3 fruit fly cellular contexts compared by ENCODE assay signal in the genomic region with DNA sequence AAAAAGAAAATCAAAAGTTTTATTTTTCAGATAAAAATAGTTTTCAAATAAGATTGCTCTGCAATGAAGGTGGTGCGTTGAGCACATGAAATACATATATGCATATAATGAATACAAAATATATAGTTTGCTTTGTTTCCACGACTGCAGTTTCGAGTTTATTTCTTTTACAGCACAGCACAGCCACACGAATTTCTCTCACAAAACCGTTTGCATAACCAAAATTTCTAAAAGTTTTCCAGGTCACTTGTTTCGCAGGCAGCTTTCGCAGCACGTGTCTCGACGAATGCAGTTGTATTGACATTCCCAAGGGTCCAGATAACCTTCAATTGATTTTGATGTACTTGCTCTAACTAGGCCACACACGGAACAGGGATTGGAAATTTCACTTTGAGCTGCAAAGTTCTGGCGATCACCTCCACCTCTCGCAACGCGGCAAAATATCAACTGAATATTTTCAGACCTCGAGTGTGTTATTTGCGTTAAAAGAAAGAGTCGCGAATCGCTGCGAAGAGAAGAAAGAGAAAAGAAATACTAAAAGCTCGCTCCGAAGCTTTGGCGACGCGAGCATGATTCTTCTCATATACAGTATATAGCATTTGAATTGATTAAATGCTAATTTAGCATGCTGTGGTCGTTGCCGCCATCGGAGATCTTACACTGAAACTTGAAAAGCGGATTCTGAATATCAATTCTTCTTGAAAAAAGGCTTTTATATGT.
A peak's percentile ranks its signal among the peaks of the same experiment; 100 is the strongest.
TF ChIP-seq lines count a peak whose summit lies in the region.

A gene (minus strand): TSS at position 449 of the 720 bp plus-strand sequence.

TF ChIP-seq in whole organism, adult, 20 proteins besides CTCF, POLR2A, EP300 and RAD21 (continued from another document):
- no peak for TF ChIP-seq CG1620 (GFP tag; optimal IDR thresholded peaks at IDR 0.05; lab: Kevin White, UChicago)
- peak; percentile 13 for TF ChIP-seq CG7045 (GFP tag; optimal IDR thresholded peaks at IDR 0.05; lab: Kevin White, UChicago)
- TF ChIP-seq toe (GFP tag; optimal IDR thresholded peaks at IDR 0.05; lab: Kevin White, UChicago) = peak; percentile 1
TF ChIP-seq in whole organism, adult: peak in this region for 10.

TF ChIP-seq in whole organism, embryonic, 481 proteins besides CTCF, POLR2A, EP300 and RAD21 (continued from another document and continues in another):
- TF ChIP-seq sens (GFP tag; lab: Kevin White, UChicago) = peak; percentile 57
- no peak for TF ChIP-seq D19A (tag; optimal IDR thresholded peaks at IDR 0.05; lab: Kevin White, UChicago)
- no peak for TF ChIP-seq sug (tag; optimal IDR thresholded peaks at IDR 0.05; lab: Kevin White, UChicago)
- TF ChIP-seq Meics (GFP tag; optimal IDR thresholded peaks at IDR 0.05; lab: Kevin White, UChicago) = peak; percentile 47
- no peak for TF ChIP-seq tio (GFP tag; optimal IDR thresholded peaks at IDR 0.05; lab: Kevin White, UChicago)
- no peak for TF ChIP-seq bbx (GFP tag; IDR thresholded peaks at IDR 0.05; lab: Robert Waterston, UW; ENCODE audit: partially characterized antibody)
- no peak for TF ChIP-seq jing (GFP tag; optimal IDR thresholded peaks at IDR 0.05; lab: Kevin White, UChicago)
- TF ChIP-seq peb (GFP tag; IDR thresholded peaks at IDR 0.05; lab: Robert Waterston, UW) = no peak
- TF ChIP-seq CG13287 (GFP tag; IDR thresholded peaks at IDR 0.05; lab: Robert Waterston, UW; ENCODE audit: partially characterized antibody) = peak; percentile 20; the same call in 1 of the 2 replicates
- TF ChIP-seq CG4282 (GFP tag; optimal IDR thresholded peaks at IDR 0.05; lab: Kevin White, UChicago) = no peak
- no peak for TF ChIP-seq Side (GFP tag; optimal IDR thresholded peaks at IDR 0.05; lab: Kevin White, UChicago)
- TF ChIP-seq CG8478 (optimal IDR thresholded peaks at IDR 0.05; lab: Kevin White, UChicago) = no peak
- TF ChIP-seq CG8944 (GFP tag; optimal IDR thresholded peaks at IDR 0.05; lab: Kevin White, UChicago) = no peak
- peak; percentile 65 for TF ChIP-seq lbe (GFP tag; optimal IDR thresholded peaks at IDR 0.05; lab: Kevin White, UChicago)
- TF ChIP-seq luna (GFP tag; optimal IDR thresholded peaks at IDR 0.05; lab: Kevin White, UChicago) = no peak
- TF ChIP-seq unpg (GFP tag; optimal IDR thresholded peaks at IDR 0.05; lab: Kevin White, UChicago) = peak; percentile 29
- TF ChIP-seq mam (GFP tag; optimal IDR thresholded peaks at IDR 0.05; lab: Kevin White, UChicago) = no peak
- no peak for TF ChIP-seq BtbVII (GFP tag; optimal IDR thresholded peaks at IDR 0.05; lab: Kevin White, UChicago)
- TF ChIP-seq az2 (GFP tag; optimal IDR thresholded peaks at IDR 0.05; lab: Kevin White, UChicago) = no peak
- no peak for TF ChIP-seq tna (GFP tag; IDR thresholded peaks at IDR 0.05; lab: Robert Waterston, UW; ENCODE audit: partially characterized antibody)
- no peak for TF ChIP-seq CG11723 (GFP tag; optimal IDR thresholded peaks at IDR 0.05; lab: Kevin White, UChicago)
- TF ChIP-seq hkb (optimal IDR thresholded peaks at IDR 0.05; lab: Kevin White, UChicago) = no peak
- peak; percentile 59; the same call in 1 of the 2 replicates for TF ChIP-seq hkb (GFP tag; IDR thresholded peaks at IDR 0.05; lab: Robert Waterston, UW)
- TF ChIP-seq PHDP (tag; optimal IDR thresholded peaks at IDR 0.05; lab: Kevin White, UChicago) = no peak
- no peak for TF ChIP-seq ssp (GFP tag; IDR thresholded peaks at IDR 0.05; lab: Robert Waterston, UW)
- TF ChIP-seq bigmax (GFP tag; optimal IDR thresholded peaks at IDR 0.05; lab: Kevin White, UChicago) = no peak
- TF ChIP-seq B-H1 (GFP tag; IDR thresholded peaks at IDR 0.05; lab: Robert Waterston, UW) = no peak; the same call in 2 of the 3 replicates
- no peak for TF ChIP-seq Poxn (GFP tag; IDR thresholded peaks at IDR 0.05; lab: Robert Waterston, UW)
- TF ChIP-seq CG1603 (tag; optimal IDR thresholded peaks at IDR 0.05; lab: Kevin White, UChicago) = no peak
- peak; percentile 81 for TF ChIP-seq Med (GFP tag; lab: Kevin White, UChicago)
- peak; percentile 36 for TF ChIP-seq CG13296 (GFP tag; optimal IDR thresholded peaks at IDR 0.05; lab: Kevin White, UChicago)
- 0 out of 2 replicates have a peak, but pooled peaks have one; percentile 39 for TF ChIP-seq CG14441 (GFP tag; IDR thresholded peaks at IDR 0.05; lab: Robert Waterston, UW)
- peak; percentile 12 for TF ChIP-seq CG17829 (tag; optimal IDR thresholded peaks at IDR 0.05; lab: Kevin White, UChicago)
- peak; percentile 59 for TF ChIP-seq cwo (GFP tag; optimal IDR thresholded peaks at IDR 0.05; lab: Kevin White, UChicago)
- peak; percentile 1 for TF ChIP-seq CG6765 (GFP tag; optimal IDR thresholded peaks at IDR 0.05; lab: Kevin White, UChicago)
- TF ChIP-seq Dll (GFP tag; IDR thresholded peaks at IDR 0.05; lab: Robert Waterston, UW; ENCODE audit: partially characterized antibody) = peak; percentile 21; the same call in 1 of the 4 replicates
- peak; percentile 16 for TF ChIP-seq CG12391 (tag; optimal IDR thresholded peaks at IDR 0.05; lab: Kevin White, UChicago)
- no peak for TF ChIP-seq sob (GFP tag; IDR thresholded peaks at IDR 0.05; lab: Robert Waterston, UW)
- peak; percentile 29 for TF ChIP-seq exex (tag; optimal IDR thresholded peaks at IDR 0.05; lab: Kevin White, UChicago)
- peak; percentile 15 for TF ChIP-seq dmrt99B (tag; optimal IDR thresholded peaks at IDR 0.05; lab: Kevin White, UChicago)
- no peak for TF ChIP-seq Sox102F (GFP tag; optimal IDR thresholded peaks at IDR 0.05; lab: Kevin White, UChicago)
- TF ChIP-seq lov (optimal IDR thresholded peaks at IDR 0.05; lab: Kevin White, UChicago) = no peak
- TF ChIP-seq lov (GFP tag; IDR thresholded peaks at IDR 0.05; lab: Robert Waterston, UW) = no peak
- no peak for TF ChIP-seq CG10565 (GFP tag; optimal IDR thresholded peaks at IDR 0.05; lab: Kevin White, UChicago)
- TF ChIP-seq CG30403 (GFP tag; optimal IDR thresholded peaks at IDR 0.05; lab: Kevin White, UChicago) = no peak
- TF ChIP-seq slbo (GFP tag; IDR thresholded peaks at IDR 0.05; lab: Robert Waterston, UW) = 0 out of 2 replicates have a peak, but pooled peaks have one; percentile 18
- TF ChIP-seq aop (GFP tag; IDR thresholded peaks at IDR 0.05; lab: Robert Waterston, UW) = no peak
- no peak for TF ChIP-seq MTF-1 (GFP tag; optimal IDR thresholded peaks at IDR 0.05; lab: Kevin White, UChicago; ENCODE audit: borderline replicate concordance)
- TF ChIP-seq CG17802 (tag; optimal IDR thresholded peaks at IDR 0.05; lab: Kevin White, UChicago) = no peak
- TF ChIP-seq gsb (GFP tag; IDR thresholded peaks at IDR 0.05; lab: Robert Waterston, UW) = no peak
- TF ChIP-seq fd102C (GFP tag; optimal IDR thresholded peaks at IDR 0.05; lab: Kevin White, UChicago) = no peak
- no peak for TF ChIP-seq zf30C (GFP tag; optimal IDR thresholded peaks at IDR 0.05; lab: Kevin White, UChicago)
- TF ChIP-seq ranshi (GFP tag; IDR thresholded peaks at IDR 0.05; lab: Robert Waterston, UW) = 0 out of 2 replicates have a peak, but pooled peaks have one; percentile 13
- TF ChIP-seq NK7.1 (GFP tag; optimal IDR thresholded peaks at IDR 0.05; lab: Kevin White, UChicago) = no peak
- 0 out of 3 replicates have a peak, but pooled peaks have one; percentile 23 for TF ChIP-seq ci (GFP tag; IDR thresholded peaks at IDR 0.05; lab: Robert Waterston, UW)
- peak; percentile 49 for TF ChIP-seq Hmr (GFP tag; optimal IDR thresholded peaks at IDR 0.05; lab: Kevin White, UChicago)
- no peak for TF ChIP-seq CG10366 (GFP tag; IDR thresholded peaks at IDR 0.05; lab: Robert Waterston, UW)
- no peak for TF ChIP-seq btn (GFP tag; optimal IDR thresholded peaks at IDR 0.05; lab: Kevin White, UChicago)
- no peak for TF ChIP-seq ato (GFP tag; IDR thresholded peaks at IDR 0.05; lab: Robert Waterston, UW; ENCODE audit: partially characterized antibody)

TF ChIP-seq in whole organism, prepupa, 60 proteins besides CTCF, POLR2A, EP300 and RAD21 (continued from another document):
- TF ChIP-seq CG3032 (tag; optimal IDR thresholded peaks at IDR 0.05; lab: Kevin White, UChicago) (no peak), Sox14 (GFP tag; optimal IDR thresholded peaks at IDR 0.05; lab: Kevin White, UChicago) (peak; percentile 50), CG10669 (GFP tag; optimal IDR thresholded peaks at IDR 0.05; lab: Kevin White, UChicago) (no peak), CG7368 (GFP tag; optimal IDR thresholded peaks at IDR 0.05; lab: Kevin White, UChicago) (peak; percentile 11), salr (GFP tag; optimal IDR thresholded peaks at IDR 0.05; lab: Kevin White, UChicago) (no peak), svp (GFP tag; lab: Kevin White, UChicago) (peak; percentile 82), esn (GFP tag; optimal IDR thresholded peaks at IDR 0.05; lab: Kevin White, UChicago) (no peak), vri (GFP tag; optimal IDR thresholded peaks at IDR 0.05; lab: Kevin White, UChicago) (peak; percentile 33), CG32006 (GFP tag; optimal IDR thresholded peaks at IDR 0.05; lab: Kevin White, UChicago) (peak; percentile 14), CG8319 (GFP tag; optimal IDR thresholded peaks at IDR 0.05; lab: Kevin White, UChicago) (peak; percentile 32), dsx (GFP tag; optimal IDR thresholded peaks at IDR 0.05; lab: Kevin White, UChicago; ENCODE audit: poor library complexity, severe bottlenecking) (no peak), CG6792 (GFP tag; optimal IDR thresholded peaks at IDR 0.05; lab: Kevin White, UChicago) (peak; percentile 6), spab (GFP tag; optimal IDR thresholded peaks at IDR 0.05; lab: Kevin White, UChicago) (peak; percentile 7), CG34406 (GFP tag; optimal IDR thresholded peaks at IDR 0.05; lab: Kevin White, UChicago) (peak; percentile 1), pdm3 (GFP tag; optimal IDR thresholded peaks at IDR 0.05; lab: Kevin White, UChicago) (peak; percentile 8), CG1621 (tag; optimal IDR thresholded peaks at IDR 0.05; lab: Kevin White, UChicago) (no peak), Hr39 (GFP tag; optimal IDR thresholded peaks at IDR 0.05; lab: Kevin White, UChicago) (peak; percentile 4), Ets96B (tag; optimal IDR thresholded peaks at IDR 0.05; lab: Kevin White, UChicago) (no peak), Met (GFP tag; optimal IDR thresholded peaks at IDR 0.05; lab: Kevin White, UChicago) (peak; percentile 20), CG11294 (GFP tag; IDR thresholded peaks at IDR 0.05; lab: Robert Waterston, UW) (no peak), CG31627 (GFP tag; optimal IDR thresholded peaks at IDR 0.05; lab: Kevin White, UChicago) (peak; percentile 7), CG6808 (GFP tag; optimal IDR thresholded peaks at IDR 0.05; lab: Kevin White, UChicago) (no peak), OdsH (GFP tag; optimal IDR thresholded peaks at IDR 0.05; lab: Kevin White, UChicago) (peak; percentile 40), CG9139 (GFP tag; optimal IDR thresholded peaks at IDR 0.05; lab: Kevin White, UChicago) (no peak), CG11902 (GFP tag; optimal IDR thresholded peaks at IDR 0.05; lab: Kevin White, UChicago) (no peak), CG8632 (GFP tag; optimal IDR thresholded peaks at IDR 0.05; lab: Kevin White, UChicago) (no peak), Eip93F (GFP tag; optimal IDR thresholded peaks at IDR 0.05; lab: Kevin White, UChicago) (no peak), eg (GFP tag; IDR thresholded peaks at IDR 0.05; lab: Robert Waterston, UW) (peak; percentile 66; the same call in 1 of the 3 replicates), Eip75B (GFP tag; optimal IDR thresholded peaks at IDR 0.05; lab: Kevin White, UChicago) (peak; percentile 30), Sox102F (GFP tag; optimal IDR thresholded peaks at IDR 0.05; lab: Kevin White, UChicago) (no peak), fd59A (GFP tag; optimal IDR thresholded peaks at IDR 0.05; lab: Kevin White, UChicago) (no peak), lz (GFP tag; optimal IDR thresholded peaks at IDR 0.05; lab: Kevin White, UChicago) (peak; percentile 18), Smox (GFP tag; optimal IDR thresholded peaks at IDR 0.05; lab: Kevin White, UChicago) (no peak), Ets21C (GFP tag; optimal IDR thresholded peaks at IDR 0.05; lab: Kevin White, UChicago) (no peak), fd85E (GFP tag; optimal IDR thresholded peaks at IDR 0.05; lab: Kevin White, UChicago) (no peak), achi (GFP tag; optimal IDR thresholded peaks at IDR 0.05; lab: Kevin White, UChicago) (no peak), CG6276 (GFP tag; optimal IDR thresholded peaks at IDR 0.05; lab: Kevin White, UChicago) (peak; percentile 55), Eip78C (GFP tag; lab: Kevin White, UChicago) (peak; percentile 90), CG8119 (GFP tag; IDR thresholded peaks at IDR 0.05; lab: Robert Waterston, UW) (0 out of 3 replicates have a peak, but pooled peaks have one; percentile 21), CG16779 (tag; optimal IDR thresholded peaks at IDR 0.05; lab: Kevin White, UChicago) (peak; percentile 28), Blimp-1 (GFP tag; optimal IDR thresholded peaks at IDR 0.05; lab: Kevin White, UChicago) (no peak), CG6163 (GFP tag; IDR thresholded peaks at IDR 0.05; lab: Robert Waterston, UW) (peak; percentile 58; the same call in 2 of the 3 replicates), CG3919 (GFP tag; optimal IDR thresholded peaks at IDR 0.05; lab: Kevin White, UChicago) (peak; percentile 47)
